Worm (Caenorhabditis elegans): ENCODE results near the gene ZK899.3.

The ZK899.3 gene

DNA sequence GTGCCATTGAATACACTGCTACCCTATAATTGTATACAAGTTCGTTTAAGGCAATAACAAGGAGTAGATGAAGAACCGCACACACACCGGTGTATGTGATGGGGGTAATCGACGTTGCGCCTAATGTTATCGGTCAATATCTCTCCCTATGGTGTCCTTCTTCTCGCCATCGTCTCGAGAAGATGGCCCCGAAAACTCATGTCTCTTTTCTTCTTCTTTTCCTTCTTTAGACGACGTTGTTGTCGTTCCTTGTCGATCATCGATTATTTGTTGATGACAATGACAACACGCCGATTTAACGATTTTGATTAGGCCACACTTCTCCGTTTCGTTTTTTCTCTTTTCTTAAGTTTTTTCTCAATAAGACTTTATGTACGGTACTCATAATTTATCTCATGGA lies 43.8 kb upstream of the ZK899.3 start (continued):
- TF ChIP-seq irx-1 (tag; optimal IDR thresholded peaks at IDR 0.05), result no peak
- no peak for TF ChIP-seq ceh-88 (GFP tag; IDR thresholded peaks at IDR 0.05)
- TF ChIP-seq ceh-8 (GFP tag; optimal IDR thresholded peaks at IDR 0.05), result no peak
- no peak for TF ChIP-seq pax-3 (tag; optimal IDR thresholded peaks at IDR 0.05)
- TF ChIP-seq unc-98 (GFP tag; IDR thresholded peaks at IDR 0.05), result no peak
- no peak for TF ChIP-seq dsc-1 (tag; optimal IDR thresholded peaks at IDR 0.05)
- TF ChIP-seq elt-2 (tag; optimal IDR thresholded peaks at IDR 0.05), result no peak
- no peak for TF ChIP-seq Y116A8C.19 (tag; optimal IDR thresholded peaks at IDR 0.05; ENCODE audit: borderline replicate concordance)
- no peak for TF ChIP-seq efl-3 (GFP tag; optimal IDR thresholded peaks at IDR 0.05)
- TF ChIP-seq ceh-90 (tag; optimal IDR thresholded peaks at IDR 0.05), result no peak
- no peak for TF ChIP-seq lin-13 (GFP tag; optimal IDR thresholded peaks at IDR 0.05)
- no peak for TF ChIP-seq ztf-4 (tag; optimal IDR thresholded peaks at IDR 0.05)
- TF ChIP-seq hlh-17 (GFP tag; optimal IDR thresholded peaks at IDR 0.05; ENCODE audit: borderline replicate concordance), result no peak
- no peak for TF ChIP-seq vab-15 (tag; optimal IDR thresholded peaks at IDR 0.05)
- TF ChIP-seq aha-1 (tag; optimal IDR thresholded peaks at IDR 0.05), result no peak
- no peak for TF ChIP-seq lin-39 (tag; optimal IDR thresholded peaks at IDR 0.05)
- TF ChIP-seq nhr-47 (tag; optimal IDR thresholded peaks at IDR 0.05), result peak; percentile 9
- no peak for TF ChIP-seq alr-1 (tag; optimal IDR thresholded peaks at IDR 0.05; ENCODE audit: borderline replicate concordance)
- TF ChIP-seq nhr-77 (tag; optimal IDR thresholded peaks at IDR 0.05), result no peak
- no peak for TF ChIP-seq fkh-10 (GFP tag; optimal IDR thresholded peaks at IDR 0.05)
- TF ChIP-seq elt-3 (tag; optimal IDR thresholded peaks at IDR 0.05), result peak in 2 of 6 experiments; percentile 28 to 54
- no peak for TF ChIP-seq sptf-1 (tag; optimal IDR thresholded peaks at IDR 0.05)
- TF ChIP-seq fkh-8 (tag; optimal IDR thresholded peaks at IDR 0.05), result no peak
- TF ChIP-seq isw-1 (GFP tag; IDR thresholded peaks at IDR 0.05), result no peak
- no peak for TF ChIP-seq sox-4 (tag; optimal IDR thresholded peaks at IDR 0.05)
- TF ChIP-seq dpl-1 (GFP tag; optimal IDR thresholded peaks at IDR 0.05), result no peak
- TF ChIP-seq nhr-19 (GFP tag; conservative IDR thresholded peaks at IDR 0.05), result no peak
- TF ChIP-seq fos-1 (tag; optimal IDR thresholded peaks at IDR 0.05), result no peak
- no peak for TF ChIP-seq nhr-11 (tag; optimal IDR thresholded peaks at IDR 0.05)
- no peak for TF ChIP-seq zag-1 (tag; optimal IDR thresholded peaks at IDR 0.05)
- no peak for TF ChIP-seq C16A3.4 (tag; optimal IDR thresholded peaks at IDR 0.05)
- no peak for TF ChIP-seq mab-9 (GFP tag; IDR thresholded peaks at IDR 0.05)
- no peak for TF ChIP-seq grh-1 (GFP tag; IDR thresholded peaks at IDR 0.05)
- TF ChIP-seq nhr-76 (tag; optimal IDR thresholded peaks at IDR 0.05), result no peak
- peak; percentile 44 for TF ChIP-seq nhr-71 (tag; optimal IDR thresholded peaks at IDR 0.05)
- TF ChIP-seq hlh-4 (tag; optimal IDR thresholded peaks at IDR 0.05), result no peak
- no peak for TF ChIP-seq rnt-1 (tag; optimal IDR thresholded peaks at IDR 0.05)
- no peak for TF ChIP-seq sup-37 (GFP tag; optimal IDR thresholded peaks at IDR 0.05)
- no peak for TF ChIP-seq efl-1 (optimal IDR thresholded peaks at IDR 0.05)
- TF ChIP-seq efl-1 (GFP tag; optimal IDR thresholded peaks at IDR 0.05 in 1 of 2), result no peak
- peak; percentile 28 for TF ChIP-seq unc-130 (tag; optimal IDR thresholded peaks at IDR 0.05)
- TF ChIP-seq mdl-1 (tag; optimal IDR thresholded peaks at IDR 0.05), result no peak
- no peak for TF ChIP-seq ces-1 (GFP tag; optimal IDR thresholded peaks at IDR 0.05)
- no peak for TF ChIP-seq aly-2 (tag; optimal IDR thresholded peaks at IDR 0.05)
- TF ChIP-seq F16B12.6 (tag; optimal IDR thresholded peaks at IDR 0.05), result no peak
- TF ChIP-seq unc-30 (tag; optimal IDR thresholded peaks at IDR 0.05), result no peak
- TF ChIP-seq nhr-20 (tag; optimal IDR thresholded peaks at IDR 0.05), result peak; percentile 64

Measured in whole organism, L1 larva.